Worm (Caenorhabditis elegans) whole organism, L3 larva: ENCODE results near the gene lgc-10.

ENCODE experiments used
- ama-1 ChIP-seq: fragments of 150-350 bp; optimal IDR thresholded peaks from 2 replicates; lab custom pipeline; 2018
- egl-5 ChIP-seq: fragments of 150-350 bp; optimal IDR thresholded peaks from 2 replicates; lab custom pipeline; 2017; ENCODE audit warnings: missing biosample characterization, missing genetic modification reagents, missing genetic modification characterization, inconsistent platforms
- elt-1 ChIP-seq: fragments of 150-350 bp; optimal IDR thresholded peaks from 2 replicates; lab custom pipeline; 2014; ENCODE audit warnings: missing biosample characterization, missing genetic modification characterization
- nhr-11 ChIP-seq: fragments of 150-350 bp; optimal IDR thresholded peaks from 2 replicates; lab custom pipeline; 2014; ENCODE audit warnings: missing biosample characterization, missing genetic modification characterization
- nhr-12 ChIP-seq: fragments of 150-350 bp; optimal IDR thresholded peaks from 2 replicates; lab custom pipeline; 2014; ENCODE audit warnings: missing biosample characterization, missing genetic modification characterization
- nhr-76 ChIP-seq: fragments of 150-350 bp; sonication (generic microtip); optimal IDR thresholded peaks from 5 replicates; lab custom pipeline; 2014; ENCODE audit warnings: missing biosample characterization, missing genetic modification characterization
- unc-39 ChIP-seq: sonication (generic microtip); optimal IDR thresholded peaks from 4 replicates; lab custom pipeline; 2017; ENCODE audit warnings: missing biosample characterization, missing genetic modification characterization
- unc-62 ChIP-seq: fragments of 150-350 bp; sonication (generic microtip); optimal IDR thresholded peaks from 4 replicates; lab custom pipeline; 2014; ENCODE audit warnings: missing biosample characterization, missing genetic modification reagents, missing genetic modification characterization
- zag-1 ChIP-seq: fragments of 150-350 bp; optimal IDR thresholded peaks from 2 replicates; lab custom pipeline; 2014; ENCODE audit warnings: missing biosample characterization, missing genetic modification characterization

DNA sequence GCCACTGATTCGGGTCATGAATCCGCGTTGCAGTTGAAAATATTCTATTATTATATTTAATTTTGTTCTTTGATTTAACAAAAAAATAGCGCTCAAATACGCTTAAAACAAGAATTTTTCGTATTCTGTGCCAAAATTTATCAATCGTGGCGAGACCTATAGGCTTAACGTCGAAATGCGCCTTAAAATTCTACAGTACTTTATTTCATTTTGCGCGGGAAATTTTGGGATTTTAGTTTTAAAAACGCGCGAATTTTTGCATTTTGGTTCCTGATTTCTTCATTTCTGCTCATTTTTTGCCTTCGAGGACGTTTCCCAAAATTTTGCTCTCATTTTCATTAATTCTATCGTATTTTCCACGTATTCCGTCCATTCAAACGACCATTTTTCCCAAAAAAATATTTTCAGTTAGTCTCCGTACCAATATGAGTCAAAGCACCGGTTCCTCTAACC lies 36.2 kb downstream of the lgc-10 start, which contains the start of gene puf-11:
- TF ChIP-seq egl-5 (tag; lab: Kevin White, UChicago) (no peak), unc-39 (no peak), ama-1 (lab: Kevin White, UChicago) (no peak), nhr-12 (tag; lab: Kevin White, UChicago) (no peak), unc-62 (GFP tag; lab: Kevin White, UChicago) (no peak), nhr-76 (no peak), zag-1 (tag; lab: Kevin White, UChicago) (no peak), elt-1 (no peak), nhr-11 (no peak)
